Fruit fly (Drosophila melanogaster) whole organism, embryonic: ENCODE data around the gene CG10064.

Experiments
- Adf1 ChIP-seq: fragments of 200-800 bp; sonication (Bioruptor generic); IDR thresholded peaks from 2 replicates; pipeline ENCODE4 v1.3.6; 2022; ENCODE audit warnings: missing biosample characterization, missing genetic modification characterization
- CG10267 ChIP-seq: fragments of 200-800 bp; sonication (Bioruptor generic); optimal IDR thresholded peaks from 2 replicates; lab custom pipeline; 2018; ENCODE audit warnings: missing biosample characterization, mild to moderate bottlenecking, missing genetic modification characterization, moderate library complexity
- CG10979 ChIP-seq: fragments of 200-800 bp; sonication (Bioruptor generic); optimal IDR thresholded peaks from 2 replicates; lab custom pipeline; 2018; ENCODE audit warnings: missing biosample characterization, mild to moderate bottlenecking, missing genetic modification characterization, moderate library complexity
- CG11723 ChIP-seq: fragments of 200-800 bp; sonication (Bioruptor generic); optimal IDR thresholded peaks from 2 replicates; lab custom pipeline; 2017; ENCODE audit warnings: missing biosample characterization, mild to moderate bottlenecking, missing genetic modification characterization
- CG12071 ChIP-seq: fragments of 200-800 bp; sonication (Bioruptor generic); optimal IDR thresholded peaks from 3 replicates; lab custom pipeline; 2018; ENCODE audit warnings: missing biosample characterization, mild to moderate bottlenecking, missing genetic modification characterization
- CG12659 ChIP-seq: fragments of 200-800 bp; sonication (Bioruptor generic); optimal IDR thresholded peaks from 3 replicates; lab custom pipeline; 2017; ENCODE audit warnings: mild to moderate bottlenecking, missing biosample characterization, missing genetic modification reagents, missing genetic modification characterization
- CG16813 ChIP-seq: fragments of 200-800 bp; sonication (Bioruptor generic); IDR thresholded peaks from 3 replicates; pipeline ENCODE4 v1.3.6; 2022; ENCODE audit warnings: missing biosample characterization, missing genetic modification characterization; ENCODE audit not compliant: partially characterized antibody
- CG30020 ChIP-seq: fragments of 200-800 bp; optimal IDR thresholded peaks from 2 replicates; lab custom pipeline; 2019; ENCODE audit warnings: missing biosample characterization, mild to moderate bottlenecking, missing genetic modification characterization, moderate library complexity
- CG34422 ChIP-seq: fragments of 200-800 bp; sonication (Bioruptor generic); IDR thresholded peaks from 3 replicates; pipeline ENCODE4 v1.3.6; 2022; ENCODE audit warnings: missing biosample characterization, missing genetic modification characterization
- CG3847 ChIP-seq: fragments of 200-800 bp; sonication (Bioruptor generic); IDR thresholded peaks from 2 replicates; pipeline ENCODE4 v1.3.6; 2022; ENCODE audit warnings: missing biosample characterization, missing genetic modification characterization
- CG4282 ChIP-seq: fragments of 200-800 bp; sonication (Bioruptor generic); optimal IDR thresholded peaks from 2 replicates; lab custom pipeline; 2016; ENCODE audit warnings: missing biosample characterization, missing genetic modification characterization
- CG4707 ChIP-seq: fragments of 200-800 bp; sonication (Bioruptor generic); optimal IDR thresholded peaks from 2 replicates; lab custom pipeline; 2018; ENCODE audit warnings: missing biosample characterization, mild to moderate bottlenecking, missing genetic modification characterization, moderate library complexity
- CG4854 ChIP-seq: fragments of 200-800 bp; sonication (Bioruptor generic); optimal IDR thresholded peaks from 2 replicates; lab custom pipeline; 2016; ENCODE audit warnings: missing biosample characterization, missing genetic modification characterization, inconsistent platforms
- CG6813 ChIP-seq: fragments of 200-800 bp; sonication (Bioruptor generic); optimal IDR thresholded peaks from 2 replicates; lab custom pipeline; 2017; ENCODE audit warnings: missing biosample characterization, missing genetic modification characterization, mild to moderate bottlenecking, moderate library complexity, missing genetic modification reagents
- CG7271 ChIP-seq: fragments of 200-800 bp; sonication (Bioruptor generic); optimal IDR thresholded peaks from 2 replicates; lab custom pipeline; 2018; ENCODE audit warnings: missing biosample characterization, mild to moderate bottlenecking, missing genetic modification characterization, moderate library complexity
- CG7357 ChIP-seq: fragments of 200-800 bp; sonication (Bioruptor generic); IDR thresholded peaks from 3 replicates; pipeline ENCODE4 v1.3.6; 2022; ENCODE audit warnings: missing biosample characterization, missing genetic modification characterization
- CG7372 ChIP-seq: fragments of 200-800 bp; sonication (Bioruptor generic); IDR thresholded peaks from 2 replicates; pipeline ENCODE4 v1.3.6; 2022; ENCODE audit warnings: missing biosample characterization, missing genetic modification characterization
- CG9437 ChIP-seq: fragments of 200-800 bp; sonication (Bioruptor generic); optimal IDR thresholded peaks from 2 replicates; lab custom pipeline; 2018; ENCODE audit warnings: missing biosample characterization, mild to moderate bottlenecking, missing genetic modification characterization
- CoRest ChIP-seq: fragments of 200-800 bp; sonication (Bioruptor generic); optimal IDR thresholded peaks from 3 replicates; lab custom pipeline; 2018; ENCODE audit warnings: missing biosample characterization, mild to moderate bottlenecking, missing genetic modification characterization, moderate library complexity
- Dbx ChIP-seq: fragments of 200-800 bp; sonication (Bioruptor generic); IDR thresholded peaks from 3 replicates; pipeline ENCODE4 v1.3.6; 2022; ENCODE audit warnings: missing biosample characterization, missing genetic modification characterization
- Gsc ChIP-seq: fragments of 200-800 bp; sonication (Bioruptor generic); IDR thresholded peaks from 2 replicates; pipeline ENCODE4 v1.3.6; 2022; ENCODE audit warnings: missing biosample characterization, missing genetic modification characterization
- HLH54F ChIP-seq: fragments of 200-800 bp; sonication (Bioruptor generic); optimal IDR thresholded peaks from 3 replicates; lab custom pipeline; 2016; ENCODE audit warnings: missing biosample characterization, missing genetic modification characterization
- Hand ChIP-seq: fragments of 200-800 bp; sonication (Bioruptor generic); optimal IDR thresholded peaks from 2 replicates; lab custom pipeline; 2017; ENCODE audit warnings: mild to moderate bottlenecking, missing biosample characterization, missing genetic modification reagents, missing genetic modification characterization
- HmgD ChIP-seq: fragments of 200-800 bp; sonication (Bioruptor generic); optimal IDR thresholded peaks from 3 replicates; lab custom pipeline; 2016; ENCODE audit warnings: missing biosample characterization, missing genetic modification characterization
- Hr3 ChIP-seq: fragments of 200-800 bp; sonication (Bioruptor generic); optimal IDR thresholded peaks from 3 replicates; lab custom pipeline; 2016; ENCODE audit warnings: missing biosample characterization, missing genetic modification characterization
- Oaz ChIP-seq: fragments of 200-800 bp; sonication (Bioruptor generic); IDR thresholded peaks from 2 replicates; pipeline ENCODE4 v1.3.6; 2022; ENCODE audit warnings: missing biosample characterization, missing genetic modification characterization
- YL-1 ChIP-seq: fragments of 200-800 bp; sonication (Bioruptor generic); optimal IDR thresholded peaks from 3 replicates; lab custom pipeline; 2017; ENCODE audit warnings: missing biosample characterization, mild to moderate bottlenecking, missing genetic modification characterization
- ato ChIP-seq: fragments of 200-800 bp; sonication (Bioruptor generic); IDR thresholded peaks from 2 replicates; pipeline ENCODE4 v1.3.6; 2022; ENCODE audit warnings: missing biosample characterization, missing genetic modification characterization; ENCODE audit not compliant: partially characterized antibody
- bcd ChIP-seq: fragments of 200-800 bp; sonication (Bioruptor generic); optimal IDR thresholded peaks from 2 replicates; lab custom pipeline; 2017; ENCODE audit warnings: missing biosample characterization, mild to moderate bottlenecking, missing genetic modification characterization
- bowl ChIP-seq: fragments of 200-800 bp; sonication (Bioruptor generic); IDR thresholded peaks from 2 replicates; pipeline ENCODE4 v1.3.6; 2022; ENCODE audit warnings: missing biosample characterization, missing genetic modification characterization
- ci ChIP-seq: fragments of 200-800 bp; sonication (Bioruptor generic); IDR thresholded peaks from 3 replicates; pipeline ENCODE4 v1.3.6; 2022; ENCODE audit warnings: missing biosample characterization, missing genetic modification characterization
- da ChIP-seq: fragments of 200-800 bp; sonication (Bioruptor generic); optimal IDR thresholded peaks from 2 replicates; lab custom pipeline; 2016; ENCODE audit warnings: missing biosample characterization, missing genetic modification characterization
- esg ChIP-seq: fragments of 200-800 bp; sonication (Bioruptor generic); conservative IDR thresholded peaks from 2 replicates; pipeline ENCODE4 v1.3.6; 2022; ENCODE audit warnings: missing biosample characterization, missing genetic modification characterization
- ewg ChIP-seq: fragments of 200-800 bp; sonication (Bioruptor generic); optimal IDR thresholded peaks from 3 replicates; lab custom pipeline; 2017; ENCODE audit warnings: mild to moderate bottlenecking, missing biosample characterization, missing genetic modification reagents, missing genetic modification characterization
- fd3F ChIP-seq: fragments of 200-800 bp; sonication (Bioruptor generic); optimal IDR thresholded peaks from 2 replicates; lab custom pipeline; 2018; ENCODE audit warnings: missing biosample characterization, mild to moderate bottlenecking, missing genetic modification characterization, moderate library complexity
- insv ChIP-seq, 2 experiments: fragments of 200-800 bp; sonication (Bioruptor generic); optimal IDR thresholded peaks; 3 replicates each; lab custom pipeline; 2016 to 2018; ENCODE audit warnings: missing biosample characterization in 2 of 2, missing genetic modification characterization in 2 of 2
- kay ChIP-seq: fragments of 200-800 bp; sonication (Bioruptor generic); optimal IDR thresholded peaks from 2 replicates; lab custom pipeline; 2016; ENCODE audit warnings: missing biosample characterization, missing genetic modification characterization
- klu ChIP-seq: fragments of 200-800 bp; sonication (Bioruptor generic); IDR thresholded peaks from 2 replicates; pipeline ENCODE4 v1.3.6; 2022; ENCODE audit warnings: missing biosample characterization, missing genetic modification characterization
- lab ChIP-seq: fragments of 200-800 bp; sonication (Bioruptor generic); optimal IDR thresholded peaks from 3 replicates; lab custom pipeline; 2017; ENCODE audit warnings: missing biosample characterization, missing genetic modification characterization, mild to moderate bottlenecking, moderate library complexity, missing genetic modification reagents
- lbe ChIP-seq: fragments of 200-800 bp; sonication (Bioruptor generic); optimal IDR thresholded peaks from 2 replicates; lab custom pipeline; 2016; ENCODE audit warnings: missing biosample characterization, mild to moderate bottlenecking, missing genetic modification characterization
- mld ChIP-seq: fragments of 200-800 bp; sonication (Bioruptor generic); IDR thresholded peaks from 3 replicates; pipeline ENCODE4 v1.3.6; 2022; ENCODE audit warnings: missing biosample characterization, missing genetic modification characterization; ENCODE audit not compliant: partially characterized antibody
- pfk ChIP-seq: fragments of 200-800 bp; sonication (Bioruptor generic); optimal IDR thresholded peaks from 2 replicates; lab custom pipeline; 2018; ENCODE audit warnings: missing biosample characterization, mild to moderate bottlenecking, missing genetic modification characterization, moderate library complexity
- pnt ChIP-seq: fragments of 200-800 bp; sonication (Bioruptor generic); optimal IDR thresholded peaks from 3 replicates; lab custom pipeline; 2016; ENCODE audit warnings: missing biosample characterization, missing genetic modification characterization
- sens-2 ChIP-seq: fragments of 200-800 bp; sonication (Bioruptor generic); IDR thresholded peaks from 2 replicates; pipeline ENCODE4 v1.3.6; 2022; ENCODE audit warnings: missing biosample characterization, missing genetic modification characterization
- slou ChIP-seq: fragments of 200-800 bp; sonication (Bioruptor generic); optimal IDR thresholded peaks from 3 replicates; lab custom pipeline; 2016; ENCODE audit warnings: missing biosample characterization, missing genetic modification characterization
- so ChIP-seq: fragments of 200-800 bp; sonication (Bioruptor generic); IDR thresholded peaks from 3 replicates; pipeline ENCODE4 v1.3.6; 2022; ENCODE audit warnings: missing biosample characterization, missing genetic modification characterization
- ssp ChIP-seq: fragments of 200-800 bp; sonication (Bioruptor generic); IDR thresholded peaks from 2 replicates; pipeline ENCODE4 v1.3.6; 2022; ENCODE audit warnings: missing biosample characterization, missing genetic modification characterization
- vnd ChIP-seq: fragments of 200-800 bp; sonication (Bioruptor generic); IDR thresholded peaks from 3 replicates; pipeline ENCODE4 v1.3.6; 2022; ENCODE audit warnings: missing biosample characterization, missing genetic modification characterization; ENCODE audit not compliant: partially characterized antibody
- wek ChIP-seq: fragments of 200-800 bp; sonication (Bioruptor generic); optimal IDR thresholded peaks from 3 replicates; lab custom pipeline; 2018; ENCODE audit warnings: missing biosample characterization, mild to moderate bottlenecking, missing genetic modification characterization, moderate library complexity
- zen ChIP-seq: fragments of 200-800 bp; sonication (Bioruptor generic); optimal IDR thresholded peaks from 3 replicates; lab custom pipeline; 2018; ENCODE audit warnings: missing biosample characterization, mild to moderate bottlenecking, missing genetic modification characterization, moderate library complexity
- zfh2 ChIP-seq: fragments of 200-800 bp; sonication (Bioruptor generic); optimal IDR thresholded peaks from 2 replicates; lab custom pipeline; 2016; ENCODE audit warnings: missing biosample characterization, missing genetic modification characterization

CG10064 gene

dm6 chr3L:6998692-6999091 lies 31.0 kb upstream of the CG10064 start, which contains the start of gene Mp (continued):
- TF ChIP-seq CG30020 (tag; lab: Kevin White, UChicago) (no peak), ewg (GFP tag; lab: Kevin White, UChicago) (no peak), pnt (GFP tag; lab: Kevin White, UChicago) (no peak), Hr3 (GFP tag; lab: Kevin White, UChicago) (no peak), CG34422 (GFP tag; lab: Robert Waterston, UW) (peak; percentile 64; the same call in 1 of the 3 replicates), lab (GFP tag; lab: Kevin White, UChicago) (peak; percentile 26), Gsc (no peak), ci (0 out of 3 replicates have a peak, but pooled peaks have one; percentile 47), CG3847 (GFP tag; lab: Robert Waterston, UW) (no peak), CG16813 (GFP tag; lab: Robert Waterston, UW) (no peak), Hand (no peak), fd3F (GFP tag; lab: Kevin White, UChicago) (no peak), bcd (no peak), Adf1 (GFP tag; lab: Robert Waterston, UW) (peak; percentile 92), slou (GFP tag; lab: Kevin White, UChicago) (no peak), CG11723 (GFP tag; lab: Kevin White, UChicago) (no peak), HLH54F (GFP tag; lab: Kevin White, UChicago) (no peak), CG7357 (GFP tag; lab: Robert Waterston, UW) (no peak), vnd (GFP tag; lab: Robert Waterston, UW) (no peak), so (GFP tag; lab: Robert Waterston, UW) (no peak), lbe (GFP tag; lab: Kevin White, UChicago) (no peak), klu (no peak), CG4707 (no peak), CG12071 (GFP tag; lab: Kevin White, UChicago) (peak; percentile 45), bowl (GFP tag; lab: Robert Waterston, UW) (0 out of 2 replicates have a peak, but pooled peaks have one; percentile 12), HmgD (GFP tag; lab: Kevin White, UChicago) (no peak), CG10267 (no peak), CG6813 (GFP tag; lab: Kevin White, UChicago) (no peak), zen (no peak), CG7372 (GFP tag; lab: Robert Waterston, UW) (no peak), insv (GFP tag; optimal IDR thresholded peaks at IDR 0.05; lab: Kevin White, UChicago) (no peak), esg (GFP tag; lab: Robert Waterston, UW) (no peak), CoRest (no peak), CG12659 (no peak), pfk (GFP tag; lab: Kevin White, UChicago) (no peak), wek (GFP tag; lab: Kevin White, UChicago) (no peak), CG9437 (GFP tag; lab: Kevin White, UChicago) (no peak), CG4854 (GFP tag; lab: Kevin White, UChicago) (no peak), Oaz (no peak), YL-1 (GFP tag; lab: Kevin White, UChicago) (no peak), da (GFP tag; lab: Kevin White, UChicago) (no peak), kay (no peak), mld (GFP tag; lab: Robert Waterston, UW) (no peak), ato (no peak), CG4282 (GFP tag; lab: Kevin White, UChicago) (no peak), zfh2 (GFP tag; lab: Kevin White, UChicago) (no peak), CG7271 (no peak), ssp (GFP tag; lab: Robert Waterston, UW) (0 out of 2 replicates have a peak, but pooled peaks have one; percentile 6), sens-2 (no peak), CG10979 (tag; lab: Kevin White, UChicago) (no peak), Dbx (GFP tag; lab: Robert Waterston, UW) (no peak)
